Fruit fly (Drosophila melanogaster): ENCODE data around the gene Mrtf.

dm6 chr3L:2748359-2748758 lies 18.0 kb downstream of the Mrtf start:
- no peak for TF ChIP-seq CG5204 (GFP tag; optimal IDR thresholded peaks at IDR 0.05)
- no peak for TF ChIP-seq bab1 (GFP tag; optimal IDR thresholded peaks at IDR 0.05)
- TF ChIP-seq kay (GFP tag; ENCODE audit: borderline replicate concordance): no peak
- TF ChIP-seq Clk (GFP tag; optimal IDR thresholded peaks at IDR 0.05): no peak
- TF ChIP-seq ovo (GFP tag; optimal IDR thresholded peaks at IDR 0.05): no peak
- no peak for TF ChIP-seq Mnt (GFP tag; optimal IDR thresholded peaks at IDR 0.05)

Measured in whole organism, adult.